Fruit fly (Drosophila melanogaster) whole organism, embryonic: Measurements from ENCODE around the gene Nep4.
A peak's percentile ranks its signal among the peaks of the same experiment; 100 is the strongest.

Source experiments
- ATbp ChIP-seq: fragments of 200-800 bp; sonication (Bioruptor generic); optimal IDR thresholded peaks from 2 replicates; lab custom pipeline; 2017; ENCODE audit warnings: missing biosample characterization, mild to moderate bottlenecking, missing genetic modification characterization, missing genetic modification reagents
- Asciz ChIP-seq: fragments of 200-800 bp; sonication (Bioruptor generic); optimal IDR thresholded peaks from 2 replicates; lab custom pipeline; 2017; ENCODE audit warnings: missing biosample characterization, mild to moderate bottlenecking, missing genetic modification characterization, missing genetic modification reagents
- Awh ChIP-seq: fragments of 200-800 bp; sonication (Bioruptor generic); IDR thresholded peaks from 2 replicates; pipeline ENCODE4, ENCODE4 v1.3.6; 2022; ENCODE audit warnings: missing biosample characterization, missing genetic modification characterization
- C15 ChIP-seq: fragments of 200-800 bp; sonication (Bioruptor generic); IDR thresholded peaks from 3 replicates; pipeline ENCODE4 v1.3.6; 2022; ENCODE audit warnings: missing biosample characterization, missing genetic modification characterization
- CG1024 ChIP-seq: fragments of 200-800 bp; sonication (Bioruptor generic); IDR thresholded peaks from 2 replicates; pipeline ENCODE4 v1.3.6; 2022; ENCODE audit warnings: missing biosample characterization, missing genetic modification characterization
- CG11085 ChIP-seq: fragments of 200-800 bp; sonication (Bioruptor generic); IDR thresholded peaks from 2 replicates; pipeline ENCODE4 v1.3.6; 2022; ENCODE audit warnings: missing biosample characterization, missing genetic modification characterization
- CG11696 ChIP-seq: fragments of 200-800 bp; sonication (Bioruptor generic); IDR thresholded peaks from 2 replicates; pipeline ENCODE4 v1.3.6; 2022; ENCODE audit warnings: missing biosample characterization, missing genetic modification characterization
- CG12155 ChIP-seq: fragments of 200-800 bp; sonication (Bioruptor generic); optimal IDR thresholded peaks from 3 replicates; lab custom pipeline; 2016; ENCODE audit warnings: missing biosample characterization, missing genetic modification characterization
- CG12769 ChIP-seq: fragments of 200-800 bp; sonication (Bioruptor generic); optimal IDR thresholded peaks from 2 replicates; lab custom pipeline; 2019; ENCODE audit warnings: missing biosample characterization, mild to moderate bottlenecking, missing genetic modification characterization, moderate library complexity
- CG13624 ChIP-seq: fragments of 200-800 bp; sonication (Bioruptor generic); optimal IDR thresholded peaks from 2 replicates; lab custom pipeline; 2016; ENCODE audit warnings: missing biosample characterization, missing genetic modification characterization
- CG13775 ChIP-seq: fragments of 200-800 bp; sonication (Bioruptor generic); optimal IDR thresholded peaks from 3 replicates; lab custom pipeline; 2017; ENCODE audit warnings: missing biosample characterization, mild to moderate bottlenecking, missing genetic modification characterization
- CG13894 ChIP-seq: fragments of 200-800 bp; sonication (Bioruptor generic); optimal IDR thresholded peaks from 3 replicates; lab custom pipeline; 2018; ENCODE audit warnings: missing biosample characterization, mild to moderate bottlenecking, missing genetic modification characterization, moderate library complexity
- CG14667 ChIP-seq: fragments of 200-800 bp; sonication (Bioruptor generic); IDR thresholded peaks from 2 replicates; pipeline ENCODE4 v1.3.6; 2022; ENCODE audit warnings: missing biosample characterization, missing genetic modification characterization
- CG16779 ChIP-seq: fragments of 200-800 bp; sonication (Bioruptor generic); IDR thresholded peaks from 2 replicates; pipeline ENCODE4 v1.3.6; 2022; ENCODE audit warnings: missing biosample characterization, missing genetic modification characterization
- CG17612 ChIP-seq: fragments of 200-800 bp; sonication (Bioruptor generic); IDR thresholded peaks from 2 replicates; pipeline ENCODE4 v1.3.6; 2022; ENCODE audit warnings: missing biosample characterization, missing genetic modification characterization
- CG18011 ChIP-seq: fragments of 200-800 bp; sonication (Bioruptor generic); optimal IDR thresholded peaks from 2 replicates; lab custom pipeline; 2017; ENCODE audit warnings: missing biosample characterization, missing genetic modification characterization, mild to moderate bottlenecking, moderate library complexity, missing genotype
- CG30403 ChIP-seq: fragments of 200-800 bp; sonication (Bioruptor generic); optimal IDR thresholded peaks from 3 replicates; lab custom pipeline; 2016; ENCODE audit warnings: missing biosample characterization, missing genetic modification characterization
- CG30431 ChIP-seq: fragments of 200-800 bp; sonication (Bioruptor generic); optimal IDR thresholded peaks from 2 replicates; lab custom pipeline; 2017; ENCODE audit warnings: missing biosample characterization, missing genetic modification characterization
- CG31224 ChIP-seq: fragments of 200-800 bp; sonication (Bioruptor generic); IDR thresholded peaks from 2 replicates; pipeline ENCODE4 v1.3.6; 2022; ENCODE audit warnings: missing biosample characterization, missing genetic modification characterization
- CG4360 ChIP-seq: fragments of 200-800 bp; sonication (Bioruptor generic); IDR thresholded peaks from 2 replicates; pipeline ENCODE4 v1.3.6; 2022; ENCODE audit warnings: missing biosample characterization, missing genetic modification characterization
- CG43689 ChIP-seq: fragments of 200-800 bp; sonication (Bioruptor generic); IDR thresholded peaks from 2 replicates; pipeline ENCODE4 v1.3.6; 2022; ENCODE audit warnings: missing biosample characterization, missing genetic modification characterization
- CG4730 ChIP-seq: fragments of 200-800 bp; sonication (Bioruptor generic); IDR thresholded peaks from 2 replicates; pipeline ENCODE4 v1.3.6; 2022; ENCODE audit warnings: missing biosample characterization, missing genetic modification characterization
- CG7372 ChIP-seq: fragments of 200-800 bp; sonication (Bioruptor generic); IDR thresholded peaks from 2 replicates; pipeline ENCODE4 v1.3.6; 2022; ENCODE audit warnings: missing biosample characterization, missing genetic modification characterization
- CG7786 ChIP-seq: fragments of 200-800 bp; sonication (Bioruptor generic); optimal IDR thresholded peaks from 2 replicates; lab custom pipeline; 2016; ENCODE audit warnings: missing biosample characterization, missing genetic modification characterization
- CG8290 ChIP-seq, 3 experiments: fragments of 200-800 bp; sonication (Bioruptor generic); optimal IDR thresholded peaks; 2 replicates each; lab custom pipeline; 2016 to 2019; ENCODE audit warnings: missing biosample characterization in 3 of 3, missing genetic modification characterization in 3 of 3, mild to moderate bottlenecking in 2 of 3, moderate library complexity in 1 of 3
- CG8359 ChIP-seq: fragments of 200-800 bp; sonication (Bioruptor generic); optimal IDR thresholded peaks from 2 replicates; lab custom pipeline; 2017; ENCODE audit warnings: missing biosample characterization, mild to moderate bottlenecking, missing genetic modification characterization, borderline replicate concordance
- Chrac-16 ChIP-seq: fragments of 200-800 bp; sonication (Bioruptor generic); optimal IDR thresholded peaks from 3 replicates; lab custom pipeline; 2016; ENCODE audit warnings: missing biosample characterization, missing genetic modification characterization
- D19B ChIP-seq: fragments of 200-800 bp; sonication (Bioruptor generic); optimal IDR thresholded peaks from 2 replicates; lab custom pipeline; 2017; ENCODE audit warnings: missing biosample characterization, mild to moderate bottlenecking, missing genetic modification characterization
- Deaf1 ChIP-seq: fragments of 200-800 bp; optimal IDR thresholded peaks from 3 replicates; lab custom pipeline; 2019; ENCODE audit warnings: missing biosample characterization, mild to moderate bottlenecking, missing genetic modification characterization, moderate library complexity
- Doc2 ChIP-seq: fragments of 200-800 bp; sonication (Bioruptor generic); IDR thresholded peaks from 2 replicates; pipeline ENCODE4 v1.3.6; 2022; ENCODE audit warnings: missing biosample characterization, missing genetic modification characterization
- Ets65A ChIP-seq: fragments of 200-800 bp; sonication (Bioruptor generic); peaks from one replicate; lab custom pipeline; 2016; ENCODE audit warnings: missing biosample characterization, missing genetic modification characterization
- Hr78 ChIP-seq, 2 experiments: fragments of 200-800 bp in 1 of 2; fragments of >200 bp in 1 of 2; sonication (Bioruptor generic) in 1 of 2; optimal IDR thresholded peaks; 2 replicates each; lab custom pipeline; 2017 to 2019; ENCODE audit warnings: missing biosample characterization in 2 of 2, missing genetic modification characterization in 2 of 2, mild to moderate bottlenecking in 1 of 2, moderate library complexity in 1 of 2
- Med ChIP-seq: fragments of 200-800 bp; sonication (Bioruptor generic); peaks from one replicate; lab custom pipeline; 2016; ENCODE audit warnings: missing biosample characterization, missing genetic modification characterization, mild to moderate bottlenecking, inconsistent platforms, moderate library complexity
- Mrtf ChIP-seq: fragments of 200-800 bp; sonication (Bioruptor generic); IDR thresholded peaks from 3 replicates; pipeline ENCODE4 v1.3.6; 2022; ENCODE audit warnings: missing biosample characterization, missing genetic modification characterization
- Neu2 ChIP-seq: fragments of 200-800 bp; sonication (Bioruptor generic); optimal IDR thresholded peaks from 3 replicates; lab custom pipeline; 2016; ENCODE audit warnings: missing biosample characterization, missing genetic modification characterization, borderline replicate concordance
- Six4 ChIP-seq: fragments of 200-800 bp; sonication (Bioruptor generic); optimal IDR thresholded peaks from 2 replicates; lab custom pipeline; 2016; ENCODE audit warnings: missing biosample characterization, missing genetic modification characterization
- Stat92E ChIP-seq, 3 experiments: fragments of >200 bp in 2 of 3; fragments of 200-800 bp in 1 of 3; sonication (Bioruptor generic) in 1 of 3; optimal IDR thresholded peaks; 2 replicates each; lab custom pipeline; 2017 to 2019; ENCODE audit warnings: missing biosample characterization in 3 of 3, missing genetic modification characterization in 3 of 3, mild to moderate bottlenecking in 1 of 3, moderate library complexity in 1 of 3
- ab ChIP-seq: fragments of 200-800 bp; sonication (Bioruptor generic); optimal IDR thresholded peaks from 2 replicates; lab custom pipeline; 2016; ENCODE audit warnings: missing biosample characterization, missing genetic modification characterization
- amos ChIP-seq: fragments of 200-800 bp; sonication (Bioruptor generic); IDR thresholded peaks from 2 replicates; pipeline ENCODE4 v1.3.6; 2022; ENCODE audit warnings: missing biosample characterization, missing genetic modification characterization; ENCODE audit not compliant: partially characterized antibody
- aop ChIP-seq: fragments of 200-800 bp; sonication (Bioruptor generic); IDR thresholded peaks from 2 replicates; pipeline ENCODE4 v1.3.6; 2022; ENCODE audit warnings: missing biosample characterization, missing genetic modification characterization
- chm ChIP-seq: fragments of 200-800 bp; sonication (Bioruptor generic); IDR thresholded peaks from 2 replicates; pipeline ENCODE4 v1.3.6; 2022; ENCODE audit warnings: missing biosample characterization, missing genetic modification characterization
- dati ChIP-seq: fragments of 200-800 bp; sonication (Bioruptor generic); IDR thresholded peaks from 2 replicates; pipeline ENCODE4 v1.3.6; 2022; ENCODE audit warnings: missing biosample characterization, missing genetic modification characterization
- ems ChIP-seq: fragments of 200-800 bp; sonication (Bioruptor generic); optimal IDR thresholded peaks from 3 replicates; lab custom pipeline; 2016; ENCODE audit warnings: missing biosample characterization, missing genetic modification characterization
- gsb ChIP-seq: fragments of 200-800 bp; sonication (Bioruptor generic); IDR thresholded peaks from 2 replicates; pipeline ENCODE4 v1.3.6; 2022; ENCODE audit warnings: missing biosample characterization, missing genetic modification characterization
- pho ChIP-seq: fragments of 200-800 bp; sonication (Bioruptor generic); optimal IDR thresholded peaks from 2 replicates; lab custom pipeline; 2016; ENCODE audit warnings: missing biosample characterization, missing genetic modification characterization
- slou ChIP-seq: fragments of 200-800 bp; sonication (Bioruptor generic); optimal IDR thresholded peaks from 3 replicates; lab custom pipeline; 2016; ENCODE audit warnings: missing biosample characterization, missing genetic modification characterization
- so ChIP-seq: fragments of 200-800 bp; sonication (Bioruptor generic); IDR thresholded peaks from 3 replicates; pipeline ENCODE4 v1.3.6; 2022; ENCODE audit warnings: missing biosample characterization, missing genetic modification characterization
- sob ChIP-seq: fragments of 200-800 bp; sonication (Bioruptor generic); IDR thresholded peaks from 2 replicates; pipeline ENCODE4 v1.3.6; 2022; ENCODE audit warnings: missing biosample characterization, missing genetic modification characterization
- tll ChIP-seq, 2 experiments: fragments of 200-800 bp in 1 of 2; fragments of >200 bp in 1 of 2; sonication (Bioruptor generic) in 1 of 2; optimal IDR thresholded peaks; 2 replicates each; lab custom pipeline; 2017 to 2019; ENCODE audit warnings: missing biosample characterization in 2 of 2, missing genetic modification characterization in 2 of 2, mild to moderate bottlenecking in 1 of 2, moderate library complexity in 1 of 2

Nep4 gene

dm6 chr3R:20633984-20634446, 25.7 kb downstream of the Nep4 start (continued):
- TF ChIP-seq aop (no peak), so (GFP tag; lab: Robert Waterston, UW) (peak; percentile 78; the same call in 2 of the 3 replicates), slou (GFP tag; lab: Kevin White, UChicago) (no peak), CG12155 (GFP tag; lab: Kevin White, UChicago) (peak; percentile 64), D19B (GFP tag; lab: Kevin White, UChicago) (no peak), gsb (GFP tag; lab: Robert Waterston, UW) (0 out of 2 replicates have a peak, but pooled peaks have one; percentile 33), Stat92E (GFP tag; optimal IDR thresholded peaks at IDR 0.05; lab: Kevin White, UChicago) (peak in 1 of 3 experiments; percentile 10), CG31224 (GFP tag; lab: Robert Waterston, UW) (peak; percentile 47; the same call in 1 of the 2 replicates), CG13894 (tag; lab: Kevin White, UChicago) (no peak), Doc2 (no peak), Asciz (GFP tag; lab: Kevin White, UChicago) (no peak), CG18011 (GFP tag; lab: Kevin White, UChicago) (peak; percentile 16), CG11085 (peak; percentile 46; the same call in 1 of the 2 replicates), chm (GFP tag; lab: Robert Waterston, UW) (peak; percentile 46; the same call in 1 of the 2 replicates), CG7786 (GFP tag; lab: Kevin White, UChicago) (peak; percentile 79), Neu2 (GFP tag; lab: Kevin White, UChicago) (no peak), CG13775 (GFP tag; lab: Kevin White, UChicago) (peak; percentile 60), amos (GFP tag; lab: Robert Waterston, UW) (no peak), ab (GFP tag; lab: Kevin White, UChicago) (no peak), CG11696 (GFP tag; lab: Robert Waterston, UW) (no peak), CG14667 (GFP tag; lab: Robert Waterston, UW) (peak; percentile 28; the same call in 1 of the 2 replicates), CG8359 (GFP tag; lab: Kevin White, UChicago) (no peak), CG30403 (peak; percentile 79), Deaf1 (no peak), Chrac-16 (GFP tag; lab: Kevin White, UChicago) (peak; percentile 58), CG17612 (GFP tag; lab: Robert Waterston, UW) (peak; percentile 44; the same call in 1 of the 2 replicates), C15 (GFP tag; lab: Robert Waterston, UW) (no peak), CG12769 (tag; lab: Kevin White, UChicago) (no peak), CG1024 (0 out of 2 replicates have a peak, but pooled peaks have one; percentile 21)

dm6 chr3R:20626123-20626522, 33.6 kb downstream of the Nep4 start:
- TF ChIP-seq ems (GFP tag; lab: Kevin White, UChicago) (no peak), CG13624 (GFP tag; lab: Kevin White, UChicago) (no peak), Awh (no peak), CG4360 (GFP tag; lab: Robert Waterston, UW) (no peak), Mrtf (no peak), Hr78 (GFP tag; optimal IDR thresholded peaks at IDR 0.05; lab: Kevin White, UChicago) (no peak), tll (GFP tag; optimal IDR thresholded peaks at IDR 0.05; lab: Kevin White, UChicago) (no peak), CG8290 (GFP tag; optimal IDR thresholded peaks at IDR 0.05; lab: Kevin White, UChicago) (no peak), CG8290 (tag; optimal IDR thresholded peaks at IDR 0.05; lab: Kevin White, UChicago) (no peak), CG16779 (GFP tag; lab: Robert Waterston, UW) (no peak), CG30431 (GFP tag; lab: Kevin White, UChicago) (no peak), Six4 (no peak), CG7372 (GFP tag; lab: Robert Waterston, UW) (no peak), Ets65A (GFP tag; lab: Kevin White, UChicago) (peak; percentile 76), ATbp (no peak), CG7786 (GFP tag; lab: Kevin White, UChicago) (no peak), amos (GFP tag; lab: Robert Waterston, UW) (no peak), pho (GFP tag; lab: Kevin White, UChicago) (no peak), sob (no peak), dati (no peak), Med (peak; percentile 51), CG43689 (GFP tag; lab: Robert Waterston, UW) (peak; percentile 8; the same call in 1 of the 2 replicates), CG4730 (no peak)
- TF ChIP-seq, all 482 proteins: peak for 3
